Worm (Caenorhabditis elegans): ENCODE results near the gene rga-9.

The rga-9 gene

DNA sequence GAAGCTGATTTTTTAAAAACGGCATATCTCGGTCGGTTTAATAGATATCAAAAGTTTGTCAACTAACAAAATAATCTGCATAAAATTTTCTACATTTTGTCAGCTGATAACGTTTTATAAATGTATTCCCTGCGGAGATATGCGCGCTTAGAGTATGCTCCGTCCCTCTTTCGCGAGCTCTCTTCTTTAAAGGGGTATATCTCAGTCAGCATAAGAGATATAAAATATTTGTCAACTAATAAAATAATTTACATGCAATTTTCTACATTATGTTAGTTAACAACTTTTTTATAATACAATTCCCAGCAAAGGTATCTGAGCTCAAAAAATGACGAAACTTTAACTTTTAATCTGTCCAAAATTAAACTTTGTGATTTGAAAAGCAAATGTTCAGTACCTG lies 2.5 kb upstream of the rga-9 start:
- TF ChIP-seq ceh-83 (GFP tag; optimal IDR thresholded peaks at IDR 0.05): no peak
- TF ChIP-seq unc-62 (GFP tag; optimal IDR thresholded peaks at IDR 0.05): no peak
- TF ChIP-seq nhr-237 (tag; optimal IDR thresholded peaks at IDR 0.05): no peak
- TF ChIP-seq elt-3 (tag; optimal IDR thresholded peaks at IDR 0.05): no peak
- no peak for TF ChIP-seq ham-2 (GFP tag; optimal IDR thresholded peaks at IDR 0.05)
- no peak for TF ChIP-seq nhr-76 (tag; optimal IDR thresholded peaks at IDR 0.05)
- TF ChIP-seq blmp-1 (tag; optimal IDR thresholded peaks at IDR 0.05): no peak
- TF ChIP-seq pha-4 (tag; optimal IDR thresholded peaks at IDR 0.05): no peak
- TF ChIP-seq flh-1 (GFP tag; optimal IDR thresholded peaks at IDR 0.05): no peak
- TF ChIP-seq ztf-11 (tag; optimal IDR thresholded peaks at IDR 0.05): no peak
- no peak for TF ChIP-seq elt-1 (tag; optimal IDR thresholded peaks at IDR 0.05; ENCODE audit: borderline replicate concordance, insufficient read depth)
- TF ChIP-seq bed-3 (GFP tag; optimal IDR thresholded peaks at IDR 0.05): no peak
- no peak for TF ChIP-seq nhr-12 (tag; optimal IDR thresholded peaks at IDR 0.05)
- TF ChIP-seq mls-2 (tag; optimal IDR thresholded peaks at IDR 0.05): no peak
- no peak for TF ChIP-seq ceh-39 (tag; optimal IDR thresholded peaks at IDR 0.05)
- TF ChIP-seq nhr-28 (tag; optimal IDR thresholded peaks at IDR 0.05): no peak
- no peak for TF ChIP-seq unc-39 (tag; optimal IDR thresholded peaks at IDR 0.05)
- no peak for TF ChIP-seq lin-32 (GFP tag; optimal IDR thresholded peaks at IDR 0.05)
- TF ChIP-seq mep-1 (tag; optimal IDR thresholded peaks at IDR 0.05): no peak

DNA sequence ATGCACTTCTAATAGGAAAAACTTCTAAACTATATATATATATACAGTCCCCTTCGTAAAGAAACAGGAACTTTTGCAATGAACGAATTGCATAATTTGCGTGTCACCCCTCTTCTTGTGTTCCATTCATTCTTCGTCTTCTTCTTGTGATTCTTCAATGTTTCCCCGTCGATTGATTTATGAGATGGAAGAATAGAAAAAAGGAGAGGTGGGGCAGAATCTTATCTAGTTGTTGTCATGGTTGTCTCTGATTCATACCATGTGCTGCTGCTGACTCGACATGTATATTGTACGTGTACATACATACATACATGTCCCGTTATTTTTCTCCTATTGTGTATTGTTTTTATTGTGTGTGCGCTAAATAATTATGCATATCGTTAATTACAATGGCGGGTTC lies 2.1 kb upstream of the rga-9 start:
- TF ChIP-seq elt-3 (tag; optimal IDR thresholded peaks at IDR 0.05) (no peak), sptf-1 (tag; optimal IDR thresholded peaks at IDR 0.05) (no peak), ceh-43 (GFP tag; optimal IDR thresholded peaks at IDR 0.05) (peak; percentile 50), lin-32 (GFP tag; optimal IDR thresholded peaks at IDR 0.05) (no peak), mab-5 (tag; optimal IDR thresholded peaks at IDR 0.05) (no peak), elt-1 (tag; optimal IDR thresholded peaks at IDR 0.05; ENCODE audit: borderline replicate concordance, insufficient read depth) (no peak), ces-1 (GFP tag; optimal IDR thresholded peaks at IDR 0.05) (no peak)

DNA sequence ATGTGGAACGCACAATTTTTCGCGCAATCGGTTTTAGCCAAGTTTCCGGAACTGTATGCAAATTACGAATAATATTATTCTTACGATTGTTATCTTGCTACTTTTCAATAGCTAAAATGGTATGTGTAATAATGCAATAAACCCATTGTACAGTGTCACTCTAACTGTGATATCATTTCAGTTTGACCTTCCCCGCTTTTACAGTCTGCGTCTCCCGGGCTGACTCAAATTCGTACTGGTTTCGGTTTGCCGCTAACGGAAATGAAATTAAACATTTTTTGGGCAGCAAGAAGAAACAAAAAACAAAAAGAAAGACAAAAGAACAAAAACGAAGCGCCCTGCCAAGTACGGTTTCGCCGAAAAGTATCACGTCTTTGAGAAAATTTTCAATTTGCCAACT lies 1.5 kb upstream of the rga-9 start:
- no peak for TF ChIP-seq pha-4 (tag; optimal IDR thresholded peaks at IDR 0.05)
- TF ChIP-seq cnd-1 (tag; optimal IDR thresholded peaks at IDR 0.05): no peak
- no peak for TF ChIP-seq unc-39 (tag; optimal IDR thresholded peaks at IDR 0.05)
- no peak for TF ChIP-seq nhr-28 (tag; optimal IDR thresholded peaks at IDR 0.05)
- no peak for TF ChIP-seq mab-5 (tag; optimal IDR thresholded peaks at IDR 0.05)

DNA sequence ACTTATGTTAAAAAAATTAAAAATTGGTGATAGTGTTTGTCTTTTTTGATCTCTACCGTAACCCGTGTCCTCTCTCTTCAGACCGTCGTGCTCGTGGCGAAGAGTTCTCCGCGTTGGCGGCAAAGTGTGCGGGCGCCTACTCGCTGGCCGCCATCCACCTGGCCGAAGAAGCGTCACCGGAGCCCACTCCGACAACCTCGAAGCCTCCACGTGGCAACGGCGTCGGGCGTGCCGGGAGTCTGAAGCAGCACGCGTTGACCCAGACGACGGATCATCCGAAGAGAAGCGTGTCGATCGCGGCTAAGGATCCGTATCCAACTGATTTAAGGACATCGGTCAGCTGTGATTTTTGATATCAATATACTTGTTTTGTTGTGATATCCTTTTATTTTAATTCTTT lies 5.0 kb downstream of the rga-9 start:
- peak; percentile 50 for TF ChIP-seq sptf-1 (tag; optimal IDR thresholded peaks at IDR 0.05)
- TF ChIP-seq ceh-43 (GFP tag; optimal IDR thresholded peaks at IDR 0.05): no peak
- peak; percentile 18 for TF ChIP-seq mls-2 (tag; optimal IDR thresholded peaks at IDR 0.05)
